Fruit fly (Drosophila melanogaster) whole organism, embryonic: ENCODE measurements around the gene Smvt.
A peak's percentile ranks its signal among the peaks of the same experiment; 100 is the strongest.

Source experiments
- Adf1 ChIP-seq: fragments of 200-800 bp; sonication (Bioruptor generic); IDR thresholded peaks from 2 replicates; pipeline ENCODE4 v1.3.6; 2022; ENCODE audit warnings: missing biosample characterization, missing genetic modification characterization
- Blimp-1 ChIP-seq: fragments of 200-800 bp; sonication (Bioruptor generic); optimal IDR thresholded peaks from 3 replicates; lab custom pipeline; 2018; ENCODE audit warnings: missing biosample characterization, missing genetic modification characterization, mild to moderate bottlenecking, moderate library complexity, missing genetic modification reagents
- CG10979 ChIP-seq: fragments of 200-800 bp; sonication (Bioruptor generic); optimal IDR thresholded peaks from 2 replicates; lab custom pipeline; 2018; ENCODE audit warnings: missing biosample characterization, mild to moderate bottlenecking, missing genetic modification characterization, moderate library complexity
- CG11504 ChIP-seq: fragments of 200-800 bp; sonication (Bioruptor generic); optimal IDR thresholded peaks from 3 replicates; lab custom pipeline; 2019; ENCODE audit warnings: missing biosample characterization, mild to moderate bottlenecking, missing genetic modification characterization, moderate library complexity
- CG11723 ChIP-seq: fragments of 200-800 bp; sonication (Bioruptor generic); optimal IDR thresholded peaks from 2 replicates; lab custom pipeline; 2017; ENCODE audit warnings: missing biosample characterization, mild to moderate bottlenecking, missing genetic modification characterization
- CG12104 ChIP-seq: fragments of 200-800 bp; sonication (Bioruptor generic); optimal IDR thresholded peaks from 3 replicates; lab custom pipeline; 2016; ENCODE audit warnings: missing biosample characterization, missing genetic modification characterization
- CG1602 ChIP-seq: fragments of 200-800 bp; sonication (Bioruptor generic); optimal IDR thresholded peaks from 3 replicates; lab custom pipeline; 2016; ENCODE audit warnings: missing biosample characterization, missing genetic modification characterization
- CG1603 ChIP-seq: fragments of 200-800 bp; sonication (Bioruptor generic); optimal IDR thresholded peaks from 2 replicates; lab custom pipeline; 2019; ENCODE audit warnings: missing biosample characterization, mild to moderate bottlenecking, missing genetic modification characterization, moderate library complexity
- CG17186 ChIP-seq: fragments of 200-800 bp; sonication (Bioruptor generic); optimal IDR thresholded peaks from 3 replicates; lab custom pipeline; 2017; ENCODE audit warnings: missing biosample characterization, missing genetic modification reagents, missing genetic modification characterization
- CG17359 ChIP-seq: fragments of 200-800 bp; sonication (Bioruptor generic); optimal IDR thresholded peaks from 3 replicates; lab custom pipeline; 2018; ENCODE audit warnings: missing biosample characterization, mild to moderate bottlenecking, missing genetic modification characterization, moderate library complexity
- CG34224 ChIP-seq: fragments of 200-800 bp; sonication (Bioruptor generic); IDR thresholded peaks from 3 replicates; pipeline ENCODE4 v1.3.6; 2022; ENCODE audit warnings: missing biosample characterization, missing genetic modification characterization; ENCODE audit not compliant: partially characterized antibody
- CG3838 ChIP-seq: fragments of 200-800 bp; sonication (Bioruptor generic); optimal IDR thresholded peaks from 3 replicates; lab custom pipeline; 2016; ENCODE audit warnings: missing biosample characterization, missing genetic modification characterization
- CG4328 ChIP-seq: fragments of 200-800 bp; sonication (Bioruptor generic); optimal IDR thresholded peaks from 3 replicates; lab custom pipeline; 2017; ENCODE audit warnings: missing biosample characterization, missing genetic modification reagents, missing genetic modification characterization
- CG43689 ChIP-seq: fragments of 200-800 bp; sonication (Bioruptor generic); IDR thresholded peaks from 2 replicates; pipeline ENCODE4 v1.3.6; 2022; ENCODE audit warnings: missing biosample characterization, missing genetic modification characterization
- CG6683 ChIP-seq: fragments of 200-800 bp; sonication (Bioruptor generic); optimal IDR thresholded peaks from 2 replicates; lab custom pipeline; 2017; ENCODE audit warnings: missing biosample characterization, mild to moderate bottlenecking, missing genetic modification characterization, missing genetic modification reagents
- CG7928 ChIP-seq: fragments of 200-800 bp; sonication (Bioruptor generic); optimal IDR thresholded peaks from 2 replicates; lab custom pipeline; 2017; ENCODE audit warnings: missing biosample characterization, mild to moderate bottlenecking, missing genetic modification characterization
- CG8924 ChIP-seq: fragments of 200-800 bp; optimal IDR thresholded peaks from 3 replicates; lab custom pipeline; 2019; ENCODE audit warnings: missing biosample characterization, mild to moderate bottlenecking, missing genetic modification characterization, moderate library complexity
- CG9727 ChIP-seq: fragments of 200-800 bp; sonication (Bioruptor generic); optimal IDR thresholded peaks from 3 replicates; lab custom pipeline; 2017; ENCODE audit warnings: missing biosample characterization, mild to moderate bottlenecking, missing genetic modification characterization
- D ChIP-seq, 2 experiments: fragments of 200-800 bp in 1 of 2; fragments of >200 bp in 1 of 2; sonication (Bioruptor generic) in 1 of 2; optimal IDR thresholded peaks; 2 replicates in 1 of 2; 3 replicates in 1 of 2; lab custom pipeline; 2017; ENCODE audit warnings: mild to moderate bottlenecking in 1 of 2, missing biosample characterization in 1 of 2, missing genetic modification characterization in 1 of 2, missing genetic modification reagents in 1 of 2
- Deaf1 ChIP-seq: fragments of 200-800 bp; optimal IDR thresholded peaks from 3 replicates; lab custom pipeline; 2019; ENCODE audit warnings: missing biosample characterization, mild to moderate bottlenecking, missing genetic modification characterization, moderate library complexity
- Drgx ChIP-seq: fragments of 200-800 bp; sonication (Bioruptor generic); IDR thresholded peaks from 2 replicates; pipeline ENCODE4 v1.3.6; 2022; ENCODE audit warnings: missing biosample characterization, missing genetic modification characterization
- ERR ChIP-seq: fragments of 200-800 bp; sonication (Bioruptor generic); optimal IDR thresholded peaks from 2 replicates; lab custom pipeline; 2016; ENCODE audit warnings: missing biosample characterization, missing genetic modification characterization
- Ets65A ChIP-seq: fragments of 200-800 bp; sonication (Bioruptor generic); peaks from one replicate; lab custom pipeline; 2016; ENCODE audit warnings: missing biosample characterization, missing genetic modification characterization
- Gug ChIP-seq: fragments of 200-800 bp; sonication (Bioruptor generic); IDR thresholded peaks from 4 replicates; pipeline ENCODE4 v1.3.6; 2022; ENCODE audit warnings: missing biosample characterization, missing genetic modification characterization
- HLH3B ChIP-seq: fragments of 200-800 bp; sonication (Bioruptor generic); IDR thresholded peaks from 2 replicates; pipeline ENCODE4 v1.3.6; 2022; ENCODE audit warnings: missing biosample characterization, missing genetic modification characterization
- NK7.1 ChIP-seq: fragments of 200-800 bp; sonication (Bioruptor generic); optimal IDR thresholded peaks from 3 replicates; lab custom pipeline; 2016; ENCODE audit warnings: missing biosample characterization, missing genetic modification characterization
- Oaz ChIP-seq: fragments of 200-800 bp; sonication (Bioruptor generic); IDR thresholded peaks from 2 replicates; pipeline ENCODE4 v1.3.6; 2022; ENCODE audit warnings: missing biosample characterization, missing genetic modification characterization
- Rx ChIP-seq: fragments of 200-800 bp; sonication (Bioruptor generic); IDR thresholded peaks from 2 replicates; pipeline ENCODE4 v1.3.6; 2022; ENCODE audit warnings: missing biosample characterization, missing genetic modification characterization
- Sox102F ChIP-seq: fragments of 200-800 bp; sonication (Bioruptor generic); optimal IDR thresholded peaks from 2 replicates; lab custom pipeline; 2018; ENCODE audit warnings: missing biosample characterization, mild to moderate bottlenecking, missing genetic modification characterization, moderate library complexity
- Sry-β ChIP-seq: fragments of 200-800 bp; sonication (Bioruptor generic); optimal IDR thresholded peaks from 2 replicates; lab custom pipeline; 2018; ENCODE audit warnings: missing biosample characterization, mild to moderate bottlenecking, missing genetic modification characterization, moderate library complexity
- Sry-δ ChIP-seq: fragments of 200-800 bp; sonication (Bioruptor generic); optimal IDR thresholded peaks from 2 replicates; lab custom pipeline; 2016; ENCODE audit warnings: missing biosample characterization, missing genetic modification characterization
- YL-1 ChIP-seq: fragments of 200-800 bp; sonication (Bioruptor generic); optimal IDR thresholded peaks from 3 replicates; lab custom pipeline; 2017; ENCODE audit warnings: missing biosample characterization, mild to moderate bottlenecking, missing genetic modification characterization
- bowl ChIP-seq: fragments of 200-800 bp; sonication (Bioruptor generic); IDR thresholded peaks from 2 replicates; pipeline ENCODE4 v1.3.6; 2022; ENCODE audit warnings: missing biosample characterization, missing genetic modification characterization
- crc ChIP-seq: fragments of 200-800 bp; sonication (Bioruptor generic); optimal IDR thresholded peaks from 2 replicates; lab custom pipeline; 2016; ENCODE audit warnings: missing biosample characterization, missing genetic modification characterization
- da ChIP-seq: fragments of 200-800 bp; sonication (Bioruptor generic); optimal IDR thresholded peaks from 2 replicates; lab custom pipeline; 2016; ENCODE audit warnings: missing biosample characterization, missing genetic modification characterization
- dmrt99B ChIP-seq: fragments of 200-800 bp; sonication (Bioruptor generic); optimal IDR thresholded peaks from 2 replicates; lab custom pipeline; 2018; ENCODE audit warnings: missing biosample characterization, mild to moderate bottlenecking, missing genetic modification characterization, moderate library complexity
- dysf ChIP-seq: fragments of 200-800 bp; sonication (Bioruptor generic); IDR thresholded peaks from 3 replicates; pipeline ENCODE4 v1.3.6; 2022; ENCODE audit warnings: missing biosample characterization, missing genetic modification characterization
- gcm ChIP-seq: fragments of 200-800 bp; sonication (Bioruptor generic); optimal IDR thresholded peaks from 2 replicates; lab custom pipeline; 2019; ENCODE audit warnings: missing biosample characterization, mild to moderate bottlenecking, missing genetic modification characterization, moderate library complexity
- hkb ChIP-seq, 2 experiments: fragments of 200-800 bp in 1 of 2; fragments of >200 bp in 1 of 2; sonication (Bioruptor generic) in 1 of 2; IDR thresholded peaks in 1 of 2; optimal IDR thresholded peaks in 1 of 2; 2 replicates each; pipeline versions ENCODE4 v1.3.6 to Lab custom; 2017 to 2022; ENCODE audit warnings: missing biosample characterization in 1 of 2, missing genetic modification characterization in 1 of 2
- jigr1 ChIP-seq: fragments of 200-800 bp; sonication (Bioruptor generic); IDR thresholded peaks from 3 replicates; pipeline ENCODE4 v1.3.6; 2022; ENCODE audit warnings: missing biosample characterization, missing genetic modification characterization
- nerfin-1 ChIP-seq: fragments of 200-800 bp; sonication (Bioruptor generic); optimal IDR thresholded peaks from 3 replicates; lab custom pipeline; 2019; ENCODE audit warnings: missing biosample characterization, mild to moderate bottlenecking, missing genetic modification characterization, moderate library complexity
- nerfin-2 ChIP-seq: fragments of 200-800 bp; sonication (Bioruptor generic); IDR thresholded peaks from 2 replicates; pipeline ENCODE4 v1.3.6; 2022; ENCODE audit warnings: missing biosample characterization, missing genetic modification characterization; ENCODE audit not compliant: partially characterized antibody
- nom ChIP-seq: fragments of 200-800 bp; sonication (Bioruptor generic); optimal IDR thresholded peaks from 2 replicates; lab custom pipeline; 2017; ENCODE audit warnings: missing biosample characterization, missing genetic modification characterization, mild to moderate bottlenecking, moderate library complexity, missing genetic modification reagents
- phol ChIP-seq: fragments of 200-800 bp; sonication (Bioruptor generic); optimal IDR thresholded peaks from 3 replicates; lab custom pipeline; 2018; ENCODE audit warnings: missing biosample characterization, mild to moderate bottlenecking, missing genetic modification characterization, moderate library complexity
- sd ChIP-seq: fragments of 200-800 bp; sonication (Bioruptor generic); optimal IDR thresholded peaks from 3 replicates; lab custom pipeline; 2018; ENCODE audit warnings: missing biosample characterization, mild to moderate bottlenecking, missing genetic modification characterization, moderate library complexity
- slp2 ChIP-seq: fragments of 200-800 bp; sonication (Bioruptor generic); optimal IDR thresholded peaks from 2 replicates; lab custom pipeline; 2016; ENCODE audit warnings: missing biosample characterization, missing genetic modification characterization
- tna ChIP-seq: fragments of 200-800 bp; sonication (Bioruptor generic); IDR thresholded peaks from 2 replicates; pipeline ENCODE4 v1.3.6; 2022; ENCODE audit warnings: missing biosample characterization, missing genetic modification characterization; ENCODE audit not compliant: partially characterized antibody
- yki ChIP-seq: fragments of >200 bp; optimal IDR thresholded peaks from 3 replicates; lab custom pipeline; 2018
- z ChIP-seq: fragments of 200-800 bp; sonication (Bioruptor generic); IDR thresholded peaks from 3 replicates; pipeline ENCODE4 v1.3.6; 2022; ENCODE audit warnings: missing biosample characterization, missing genetic modification characterization
- zf30C ChIP-seq: fragments of 200-800 bp; sonication (Bioruptor generic); optimal IDR thresholded peaks from 3 replicates; lab custom pipeline; 2018; ENCODE audit warnings: missing biosample characterization, mild to moderate bottlenecking, missing genetic modification characterization

The Smvt gene

dm6 chr3R:31764672-31765071 lies 3.3 kb upstream of the Smvt start, which contains the start of gene CG2150:
Gene CG2150 (minus strand): TSS chr3R:31764772.
- no peak for TF ChIP-seq CG3838 (GFP tag; lab: Kevin White, UChicago)
- peak; percentile 55 for TF ChIP-seq Deaf1
- no peak for TF ChIP-seq crc
- TF ChIP-seq Gug: no peak
- TF ChIP-seq ERR: no peak
- no peak for TF ChIP-seq slp2 (GFP tag; lab: Kevin White, UChicago)
- no peak for TF ChIP-seq CG4328 (GFP tag; lab: Kevin White, UChicago)
- TF ChIP-seq Sry-δ: no peak
- TF ChIP-seq CG1602: no peak
- TF ChIP-seq CG6683 (GFP tag; lab: Kevin White, UChicago): no peak
- TF ChIP-seq nerfin-2 (GFP tag; lab: Robert Waterston, UW): no peak
- TF ChIP-seq CG34224 (GFP tag; lab: Robert Waterston, UW): no peak
- peak; percentile 45; the same call in 1 of the 3 replicates for TF ChIP-seq z
- no peak for TF ChIP-seq NK7.1
- TF ChIP-seq CG17186 (GFP tag; lab: Kevin White, UChicago): no peak
- no peak for TF ChIP-seq HLH3B (GFP tag; lab: Robert Waterston, UW)
- no peak for TF ChIP-seq Oaz
- TF ChIP-seq, all 482 proteins: peak for 2

dm6 chr3R:31762672-31763071 lies 1.3 kb upstream of the Smvt start:
- TF ChIP-seq YL-1 (GFP tag; lab: Kevin White, UChicago): no peak
- TF ChIP-seq nerfin-1 (tag; lab: Kevin White, UChicago): no peak
- peak; percentile 7 for TF ChIP-seq Sox102F
- peak; percentile 3 for TF ChIP-seq CG17359 (tag; lab: Kevin White, UChicago)
- peak; percentile 29 for TF ChIP-seq dmrt99B
- peak; percentile 45 for TF ChIP-seq Blimp-1
- peak; percentile 38 for TF ChIP-seq Ets65A (GFP tag; lab: Kevin White, UChicago)
- TF ChIP-seq Drgx (GFP tag; lab: Robert Waterston, UW): peak; percentile 73
- peak; percentile 40 for TF ChIP-seq nom
- TF ChIP-seq CG1603 (tag; lab: Kevin White, UChicago): peak; percentile 30
- TF ChIP-seq gcm: no peak
- peak; percentile 5 for TF ChIP-seq phol (tag; lab: Kevin White, UChicago)
- TF ChIP-seq dysf (GFP tag; lab: Robert Waterston, UW): 0 out of 3 replicates have a peak, but pooled peaks have one; percentile 30
- no peak for TF ChIP-seq sd
- no peak for TF ChIP-seq CG4328 (GFP tag; lab: Kevin White, UChicago)
- TF ChIP-seq jigr1: no peak
- TF ChIP-seq CG11504 (tag; lab: Kevin White, UChicago): peak; percentile 25
- TF ChIP-seq CG7928: no peak
- TF ChIP-seq CG10979: peak; percentile 12

dm6 chr3R:31758587-31759167 lies 2.7 kb downstream of the Smvt start, which contains the start of gene CG2187:
Gene CG2187 (minus strand): TSS chr3R:31758637.
- TF ChIP-seq D (optimal IDR thresholded peaks at IDR 0.05; lab: Kevin White, UChicago) (no peak), D (GFP tag; optimal IDR thresholded peaks at IDR 0.05; lab: Kevin White, UChicago) (no peak), CG8924 (peak; percentile 6), zf30C (GFP tag; lab: Kevin White, UChicago) (no peak), CG6683 (GFP tag; lab: Kevin White, UChicago) (no peak), CG11723 (GFP tag; lab: Kevin White, UChicago) (no peak), CG12104 (GFP tag; lab: Kevin White, UChicago) (peak; percentile 12), da (no peak), bowl (GFP tag; lab: Robert Waterston, UW) (no peak), tna (GFP tag; lab: Robert Waterston, UW) (no peak), hkb (optimal IDR thresholded peaks at IDR 0.05; lab: Kevin White, UChicago) (no peak), hkb (GFP tag; IDR thresholded peaks at IDR 0.05; lab: Robert Waterston, UW) (peak; percentile 13; the same call in 1 of the 2 replicates), Rx (GFP tag; lab: Robert Waterston, UW) (no peak), Sry-β (GFP tag; lab: Kevin White, UChicago) (no peak), CG9727 (no peak), CG43689 (no peak), yki (lab: Kevin White, UChicago) (no peak), Adf1 (GFP tag; lab: Robert Waterston, UW) (no peak)
